Fruit fly (Drosophila melanogaster): ENCODE measurements around the gene Nmdmc.

Gene Nmdmc

dm6 chr3R:9031797-9032418, 18.4 kb downstream of the Nmdmc start (continued):
- TF ChIP-seq zfh2 (GFP tag; optimal IDR thresholded peaks at IDR 0.05) = peak; percentile 83
- TF ChIP-seq CG2678 (tag; optimal IDR thresholded peaks at IDR 0.05) = peak; percentile 87
- TF ChIP-seq Med (GFP tag) = peak; percentile 97
- TF ChIP-seq BEAF-32 (GFP tag; optimal IDR thresholded peaks at IDR 0.05) = no peak
- peak; percentile 89 for TF ChIP-seq CG12391 (tag; optimal IDR thresholded peaks at IDR 0.05)
- TF ChIP-seq Usf (GFP tag; optimal IDR thresholded peaks at IDR 0.05) = peak; percentile 64
- peak; percentile 90 for TF ChIP-seq ken (GFP tag; IDR thresholded peaks at IDR 0.05)
- peak; percentile 69 for TF ChIP-seq CG9437 (GFP tag; optimal IDR thresholded peaks at IDR 0.05)
- peak; percentile 88 for TF ChIP-seq Rx (GFP tag; IDR thresholded peaks at IDR 0.05)
- peak; percentile 30; the same call in 1 of the 2 replicates for TF ChIP-seq GATAe (GFP tag; conservative IDR thresholded peaks at IDR 0.05)
- peak; percentile 28 for TF ChIP-seq MESR4 (GFP tag; optimal IDR thresholded peaks at IDR 0.05)
- TF ChIP-seq Sry-δ (GFP tag; optimal IDR thresholded peaks at IDR 0.05) = peak; percentile 49
- TF ChIP-seq CG9817 (tag; optimal IDR thresholded peaks at IDR 0.05) = peak; percentile 73
- TF ChIP-seq Sry-β (GFP tag; optimal IDR thresholded peaks at IDR 0.05) = peak; percentile 32
- TF ChIP-seq corto (GFP tag; optimal IDR thresholded peaks at IDR 0.05) = peak; percentile 95
- peak; percentile 80 for TF ChIP-seq Oaz (GFP tag; IDR thresholded peaks at IDR 0.05)
- TF ChIP-seq ERR (GFP tag; optimal IDR thresholded peaks at IDR 0.05) = peak; percentile 75
- TF ChIP-seq schlank (tag; optimal IDR thresholded peaks at IDR 0.05) = peak; percentile 61
- TF ChIP-seq kni (GFP tag; optimal IDR thresholded peaks at IDR 0.05) = no peak
- peak; percentile 85 for TF ChIP-seq CG3281 (GFP tag; optimal IDR thresholded peaks at IDR 0.05)
- peak; percentile 81 for TF ChIP-seq gsb (GFP tag; IDR thresholded peaks at IDR 0.05)
- peak; percentile 69 for TF ChIP-seq fd64A (GFP tag; optimal IDR thresholded peaks at IDR 0.05)
- TF ChIP-seq Drgx (GFP tag; IDR thresholded peaks at IDR 0.05) = peak; percentile 99
- TF ChIP-seq CG8924 (tag; optimal IDR thresholded peaks at IDR 0.05) = peak; percentile 89
- peak; percentile 44 for TF ChIP-seq CG12744 (GFP tag; optimal IDR thresholded peaks at IDR 0.05)
- peak; percentile 85 for TF ChIP-seq BtbVII (GFP tag; optimal IDR thresholded peaks at IDR 0.05)
- peak; percentile 76 for TF ChIP-seq tx (GFP tag; optimal IDR thresholded peaks at IDR 0.05)
- peak; percentile 85 for TF ChIP-seq CG5245 (GFP tag; optimal IDR thresholded peaks at IDR 0.05)
- peak; percentile 91 for TF ChIP-seq CG11456 (GFP tag; IDR thresholded peaks at IDR 0.05)
- TF ChIP-seq Abd-B (GFP tag; optimal IDR thresholded peaks at IDR 0.05) = peak; percentile 75
- TF ChIP-seq HLH54F (GFP tag; optimal IDR thresholded peaks at IDR 0.05) = peak; percentile 84
- TF ChIP-seq ewg (GFP tag; optimal IDR thresholded peaks at IDR 0.05) = peak; percentile 86
- peak; percentile 92 for TF ChIP-seq CG11504 (tag; optimal IDR thresholded peaks at IDR 0.05)
- peak; percentile 77 for TF ChIP-seq kay (GFP tag; optimal IDR thresholded peaks at IDR 0.05)
- peak; percentile 63 for TF ChIP-seq CG13624 (GFP tag; optimal IDR thresholded peaks at IDR 0.05)
- TF ChIP-seq aop (GFP tag; IDR thresholded peaks at IDR 0.05) = peak; percentile 62; the same call in 1 of the 2 replicates
- TF ChIP-seq Neu2 (GFP tag; optimal IDR thresholded peaks at IDR 0.05; ENCODE audit: borderline replicate concordance) = no peak
- peak; percentile 83 for TF ChIP-seq caup (GFP tag; optimal IDR thresholded peaks at IDR 0.05; ENCODE audit: severe bottlenecking)
- peak; percentile 67 for TF ChIP-seq Dad (GFP tag; optimal IDR thresholded peaks at IDR 0.05)
- peak; percentile 91 for TF ChIP-seq Xrp1 (GFP tag; IDR thresholded peaks at IDR 0.05)
- peak; percentile 55 for TF ChIP-seq Ravus (GFP tag; IDR thresholded peaks at IDR 0.05)
- TF ChIP-seq CG8765 (GFP tag; IDR thresholded peaks at IDR 0.05) = peak; percentile 47; the same call in 1 of the 2 replicates
- no peak for TF ChIP-seq CG7963 (GFP tag; IDR thresholded peaks at IDR 0.05; ENCODE audit: partially characterized antibody)
- TF ChIP-seq ap (GFP tag; IDR thresholded peaks at IDR 0.05) = peak; percentile 89
- TF ChIP-seq E2f2 (GFP tag; IDR thresholded peaks at IDR 0.05) = peak; percentile 71
- TF ChIP-seq usp (GFP tag; optimal IDR thresholded peaks at IDR 0.05) = no peak
- TF ChIP-seq sna (GFP tag; IDR thresholded peaks at IDR 0.05; ENCODE audit: partially characterized antibody) = no peak
- peak; percentile 77 for TF ChIP-seq gsb-n (tag; optimal IDR thresholded peaks at IDR 0.05)
- TF ChIP-seq ci (GFP tag; IDR thresholded peaks at IDR 0.05) = peak; percentile 97
- TF ChIP-seq CG18011 (GFP tag; optimal IDR thresholded peaks at IDR 0.05) = peak; percentile 70

All from whole organism, embryonic.